Fruit fly (Drosophila melanogaster): ENCODE data around the gene MED6.
A peak's percentile ranks its signal among the peaks of the same experiment; 100 is the strongest.

MED6 gene

DNA sequence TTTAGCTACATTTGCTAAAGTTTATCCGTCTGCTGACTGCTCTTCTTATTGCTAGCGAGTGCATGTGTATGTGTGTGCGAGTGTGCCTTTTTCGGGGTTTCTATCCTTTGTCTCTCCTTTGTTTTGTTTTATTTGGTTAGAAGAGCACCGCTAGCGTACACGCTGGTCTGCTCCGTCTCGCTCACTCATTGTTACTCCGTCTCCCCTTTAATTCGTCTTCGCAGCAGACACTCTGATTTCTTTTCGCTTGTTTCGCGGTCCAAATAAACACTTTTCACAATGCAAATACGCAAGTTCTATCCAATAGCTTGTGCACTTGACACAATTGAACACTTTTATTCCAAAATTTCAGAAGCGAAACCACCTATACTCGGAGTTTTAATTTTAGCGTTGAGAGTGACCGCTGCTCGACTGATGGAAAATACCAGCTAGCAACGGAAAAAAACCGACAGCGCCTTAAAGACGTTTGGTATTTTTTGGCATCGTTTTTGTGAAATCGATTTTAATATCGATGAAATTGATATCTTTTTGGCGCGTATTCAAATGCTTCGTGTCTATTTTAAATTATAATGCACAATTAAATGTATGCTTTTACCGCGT, 40.3 kb upstream of the MED6 start, which contains the start of gene FBXO11 (continued):
- peak; percentile 34 for TF ChIP-seq trem (tag; optimal IDR thresholded peaks at IDR 0.05)
- TF ChIP-seq br (optimal IDR thresholded peaks at IDR 0.05) = no peak
- no peak for TF ChIP-seq Poxn (GFP tag; IDR thresholded peaks at IDR 0.05)
- TF ChIP-seq hbn (GFP tag; IDR thresholded peaks at IDR 0.05; ENCODE audit: partially characterized antibody) = peak; percentile 62
- no peak for TF ChIP-seq CG42726 (GFP tag; IDR thresholded peaks at IDR 0.05; ENCODE audit: partially characterized antibody)
- TF ChIP-seq Dll (GFP tag; IDR thresholded peaks at IDR 0.05; ENCODE audit: partially characterized antibody) = no peak; the same call in 3 of the 4 replicates
- peak; percentile 98 for TF ChIP-seq YL-1 (GFP tag; optimal IDR thresholded peaks at IDR 0.05)
- TF ChIP-seq CG6272 (GFP tag; IDR thresholded peaks at IDR 0.05) = no peak
- no peak for TF ChIP-seq CG30403 (GFP tag; optimal IDR thresholded peaks at IDR 0.05)
- TF ChIP-seq CG11093 (GFP tag; IDR thresholded peaks at IDR 0.05) = no peak
- no peak for TF ChIP-seq Nf-YA (GFP tag; IDR thresholded peaks at IDR 0.05)
- TF ChIP-seq amos (GFP tag; IDR thresholded peaks at IDR 0.05; ENCODE audit: partially characterized antibody) = peak; percentile 36; the same call in 1 of the 2 replicates
- TF ChIP-seq fd96Cb (tag; optimal IDR thresholded peaks at IDR 0.05) = no peak
- no peak for TF ChIP-seq tio (GFP tag; optimal IDR thresholded peaks at IDR 0.05)
- TF ChIP-seq Hmr (GFP tag; optimal IDR thresholded peaks at IDR 0.05) = peak; percentile 51
- TF ChIP-seq CG12219 (GFP tag; optimal IDR thresholded peaks at IDR 0.05) = no peak
- no peak for TF ChIP-seq jumu (GFP tag; optimal IDR thresholded peaks at IDR 0.05)
- no peak for TF ChIP-seq CG6813 (GFP tag; optimal IDR thresholded peaks at IDR 0.05)
- TF ChIP-seq Hr39 (optimal IDR thresholded peaks at IDR 0.05) = no peak
- TF ChIP-seq caup (GFP tag; optimal IDR thresholded peaks at IDR 0.05; ENCODE audit: severe bottlenecking) = peak; percentile 15
- TF ChIP-seq fu2 (GFP tag; optimal IDR thresholded peaks at IDR 0.05) = peak; percentile 14
- TF ChIP-seq Sry-δ (GFP tag; optimal IDR thresholded peaks at IDR 0.05) = peak; percentile 60
- no peak for TF ChIP-seq CG31388 (GFP tag; optimal IDR thresholded peaks at IDR 0.05)
- peak; percentile 90 for TF ChIP-seq Nf-YC (tag; optimal IDR thresholded peaks at IDR 0.05)
- no peak for TF ChIP-seq C15 (GFP tag; IDR thresholded peaks at IDR 0.05)
- TF ChIP-seq Lhr (GFP tag; optimal IDR thresholded peaks at IDR 0.05) = peak; percentile 52
- TF ChIP-seq CG31365 (tag; optimal IDR thresholded peaks at IDR 0.05) = no peak
- no peak for TF ChIP-seq otp (GFP tag; IDR thresholded peaks at IDR 0.05)
- no peak for TF ChIP-seq Optix (GFP tag; IDR thresholded peaks at IDR 0.05)
- TF ChIP-seq nerfin-1 (tag; optimal IDR thresholded peaks at IDR 0.05) = peak; percentile 32
- no peak for TF ChIP-seq tin (GFP tag; optimal IDR thresholded peaks at IDR 0.05)
- no peak for TF ChIP-seq CG10979 (tag; optimal IDR thresholded peaks at IDR 0.05)
- peak; percentile 67 for TF ChIP-seq CG2116 (GFP tag; optimal IDR thresholded peaks at IDR 0.05)
- TF ChIP-seq CG32772 (GFP tag; IDR thresholded peaks at IDR 0.05) = no peak
- TF ChIP-seq fd3F (GFP tag; optimal IDR thresholded peaks at IDR 0.05) = no peak
- no peak for TF ChIP-seq CG30431 (GFP tag; optimal IDR thresholded peaks at IDR 0.05)
- no peak for TF ChIP-seq ATbp (GFP tag; optimal IDR thresholded peaks at IDR 0.05)
- no peak; the same call in 2 of the 3 replicates for TF ChIP-seq CG6791 (GFP tag; IDR thresholded peaks at IDR 0.05; ENCODE audit: partially characterized antibody)
- peak; percentile 72 for TF ChIP-seq Sin3A (optimal IDR thresholded peaks at IDR 0.05)
- no peak for TF ChIP-seq klu (GFP tag; IDR thresholded peaks at IDR 0.05)
- no peak for TF ChIP-seq yki (optimal IDR thresholded peaks at IDR 0.05)
- peak; percentile 47 for TF ChIP-seq run (tag; optimal IDR thresholded peaks at IDR 0.05)
- no peak for TF ChIP-seq lab (GFP tag; optimal IDR thresholded peaks at IDR 0.05)
- no peak for TF ChIP-seq CG12104 (GFP tag; optimal IDR thresholded peaks at IDR 0.05)
- TF ChIP-seq disco-r (GFP tag; optimal IDR thresholded peaks at IDR 0.05) = no peak
- peak; percentile 34 for TF ChIP-seq HmgZ (tag; optimal IDR thresholded peaks at IDR 0.05)
- no peak for TF ChIP-seq CG9609 (GFP tag; optimal IDR thresholded peaks at IDR 0.05)
- TF ChIP-seq CG34422 (GFP tag; IDR thresholded peaks at IDR 0.05) = peak; percentile 79; the same call in 1 of the 3 replicates
- no peak for TF ChIP-seq CG10209 (GFP tag; optimal IDR thresholded peaks at IDR 0.05)
- no peak for TF ChIP-seq Mes4 (GFP tag; optimal IDR thresholded peaks at IDR 0.05)
- TF ChIP-seq wdn (GFP tag; IDR thresholded peaks at IDR 0.05) = no peak
